Worm (Caenorhabditis elegans): ENCODE data around the gene T12D8.10.

DNA sequence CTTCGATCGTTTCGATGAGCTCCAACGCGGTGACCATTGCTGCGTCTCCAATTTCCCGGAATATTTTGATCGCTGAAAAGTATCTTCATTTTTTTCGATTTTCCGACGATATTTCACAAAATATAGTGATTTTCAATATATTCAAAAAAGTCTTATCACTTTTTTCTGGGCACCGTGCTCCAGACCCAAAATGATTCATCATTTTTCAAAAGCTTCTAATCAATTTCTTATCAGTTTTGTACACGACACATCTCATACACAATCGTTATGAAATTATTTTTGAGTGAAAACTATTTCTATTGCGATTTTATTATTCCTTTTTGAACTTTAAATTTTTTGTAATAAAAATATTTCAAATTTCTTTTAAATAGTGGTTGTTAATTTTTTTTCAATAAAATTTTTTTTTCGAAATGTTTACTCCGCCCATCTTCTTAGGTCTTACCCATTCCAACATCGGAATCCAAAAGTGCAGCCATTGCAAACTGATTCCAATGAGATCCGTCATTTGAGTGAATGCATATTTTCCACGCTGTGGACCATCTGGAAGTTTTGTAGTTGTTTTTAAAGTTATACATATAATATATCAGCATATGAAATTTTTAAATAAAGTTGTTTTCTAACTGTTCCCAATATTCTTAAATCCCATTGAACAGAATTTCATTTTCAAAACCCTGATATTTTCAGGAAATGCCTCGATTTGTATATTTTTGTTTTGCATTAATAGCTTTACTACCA is 36.8 kb upstream of the T12D8.10 start, which contains the start of gene sid-2:
- TF ChIP-seq F57C9.4 (tag; optimal IDR thresholded peaks at IDR 0.05) (no peak), dpl-1 (GFP tag; optimal IDR thresholded peaks at IDR 0.05) (no peak), ceh-27 (GFP tag; optimal IDR thresholded peaks at IDR 0.05) (no peak), C06A6.2 (GFP tag; conservative IDR thresholded peaks at IDR 0.05) (no peak), gei-17 (GFP tag; optimal IDR thresholded peaks at IDR 0.05) (no peak), ets-4 (GFP tag; optimal IDR thresholded peaks at IDR 0.05) (no peak), F33H1.4 (GFP tag; IDR thresholded peaks at IDR 0.05) (no peak), nfya-1 (tag; optimal IDR thresholded peaks at IDR 0.05; ENCODE audit: borderline replicate concordance, insufficient read depth) (no peak), lin-40 (tag; optimal IDR thresholded peaks at IDR 0.05) (no peak), F23B12.7 (tag; optimal IDR thresholded peaks at IDR 0.05; ENCODE audit: insufficient read depth) (no peak), F10E7.11 (tag; optimal IDR thresholded peaks at IDR 0.05) (no peak), lin-35 (GFP tag; optimal IDR thresholded peaks at IDR 0.05) (no peak), F37B4.10 (GFP tag; IDR thresholded peaks at IDR 0.05) (no peak), sptf-2 (GFP tag; optimal IDR thresholded peaks at IDR 0.05) (no peak)

All from whole organism, young adult.